Worm (Caenorhabditis elegans): ENCODE results near the gene K08B5.2.

The K08B5.2 gene

ce11 chrX:16590230-16590629 lies 36.5 kb upstream of the K08B5.2 start (continued):
- TF ChIP-seq snpc-4 (GFP tag; optimal IDR thresholded peaks at IDR 0.05), result peak; percentile 20
- peak in 1 of 4 experiments; percentile 69 for TF ChIP-seq snpc-4 (tag; optimal IDR thresholded peaks at IDR 0.05)
- no peak for TF ChIP-seq efl-1 (GFP tag; optimal IDR thresholded peaks at IDR 0.05)
- peak; percentile 54 for TF ChIP-seq hmg-1.2 (GFP tag; IDR thresholded peaks at IDR 0.05)
- TF ChIP-seq ceh-100 (GFP tag; IDR thresholded peaks at IDR 0.05), result no peak
- no peak for TF ChIP-seq ztf-3 (GFP tag; optimal IDR thresholded peaks at IDR 0.05)
- peak; percentile 31; the same call in 1 of the 2 replicates for TF ChIP-seq Y56A3A.18 (GFP tag; IDR thresholded peaks at IDR 0.05)
- no peak for TF ChIP-seq dpff-1 (tag; optimal IDR thresholded peaks at IDR 0.05)
- no peak for TF ChIP-seq athp-1 (tag; optimal IDR thresholded peaks at IDR 0.05)
- no peak for TF ChIP-seq madf-10 (tag; optimal IDR thresholded peaks at IDR 0.05)
- no peak for TF ChIP-seq F52B5.7 (tag; optimal IDR thresholded peaks at IDR 0.05)
- TF ChIP-seq ekl-4 (GFP tag; IDR thresholded peaks at IDR 0.05), result peak; percentile 24; the same call in 1 of the 2 replicates
- TF ChIP-seq ztf-6 (GFP tag; IDR thresholded peaks at IDR 0.05), result no peak
- TF ChIP-seq ceh-79 (tag; optimal IDR thresholded peaks at IDR 0.05), result no peak
- no peak for TF ChIP-seq pha-4 (tag; optimal IDR thresholded peaks at IDR 0.05)
- no peak for TF ChIP-seq hmg-20 (GFP tag; IDR thresholded peaks at IDR 0.05)
- TF ChIP-seq Y67H2A.10 (GFP tag; conservative IDR thresholded peaks at IDR 0.05), result no peak
- no peak for TF ChIP-seq lin-54 (GFP tag; optimal IDR thresholded peaks at IDR 0.05)
- no peak for TF ChIP-seq tbx-9 (tag; optimal IDR thresholded peaks at IDR 0.05; ENCODE audit: borderline replicate concordance)
- no peak for TF ChIP-seq bed-1 (GFP tag; IDR thresholded peaks at IDR 0.05)
- TF ChIP-seq egl-18 (GFP tag; IDR thresholded peaks at IDR 0.05), result no peak
- TF ChIP-seq attf-6 (GFP tag; IDR thresholded peaks at IDR 0.05), result 0 out of 2 replicates have a peak, but pooled peaks have one; percentile 39
- no peak for TF ChIP-seq lag-1 (GFP tag; IDR thresholded peaks at IDR 0.05)
- no peak for TF ChIP-seq lsl-1 (GFP tag; optimal IDR thresholded peaks at IDR 0.05)
- no peak for TF ChIP-seq F57C9.4 (tag; optimal IDR thresholded peaks at IDR 0.05)
- TF ChIP-seq snpc-3.4 (tag; optimal IDR thresholded peaks at IDR 0.05), result peak; percentile 65
- no peak for TF ChIP-seq sea-2 (GFP tag; IDR thresholded peaks at IDR 0.05)
- peak; percentile 33; the same call in 1 of the 2 replicates for TF ChIP-seq mcd-1 (GFP tag; IDR thresholded peaks at IDR 0.05)
- no peak for TF ChIP-seq hlh-26 (GFP tag; conservative IDR thresholded peaks at IDR 0.05)

ce11 chrX:16588102-16588501 lies 34.4 kb upstream of the K08B5.2 start:
- TF ChIP-seq ccch-3 (GFP tag; optimal IDR thresholded peaks at IDR 0.05), result no peak
- TF ChIP-seq aptf-3 (GFP tag; IDR thresholded peaks at IDR 0.05), result no peak
- no peak for TF ChIP-seq mes-4 (tag; optimal IDR thresholded peaks at IDR 0.05)
- TF ChIP-seq attf-6 (GFP tag; IDR thresholded peaks at IDR 0.05), result no peak
- TF ChIP-seq nhr-80 (tag; optimal IDR thresholded peaks at IDR 0.05), result no peak
- TF ChIP-seq ZK185.1 (tag; optimal IDR thresholded peaks at IDR 0.05; ENCODE audit: poor library complexity, severe bottlenecking), result no peak
- TF ChIP-seq dox-1 (GFP tag; IDR thresholded peaks at IDR 0.05), result no peak
- TF ChIP-seq B0035.1 (tag; optimal IDR thresholded peaks at IDR 0.05), result no peak
- no peak for TF ChIP-seq lir-1 (GFP tag; conservative IDR thresholded peaks at IDR 0.05)
- TF ChIP-seq ztf-22 (GFP tag; optimal IDR thresholded peaks at IDR 0.05), result no peak
- TF ChIP-seq xnd-1 (tag; optimal IDR thresholded peaks at IDR 0.05), result no peak
- no peak for TF ChIP-seq bed-1 (GFP tag; IDR thresholded peaks at IDR 0.05)
- no peak for TF ChIP-seq akir-1 (GFP tag; optimal IDR thresholded peaks at IDR 0.05)
- TF ChIP-seq hsf-1 (GFP tag; IDR thresholded peaks at IDR 0.05), result no peak
- TF ChIP-seq mcd-1 (GFP tag; IDR thresholded peaks at IDR 0.05), result no peak
- no peak for TF ChIP-seq T26A5.8 (tag; optimal IDR thresholded peaks at IDR 0.05)

Measured in whole organism, young adult.